Worm (Caenorhabditis elegans) whole organism, L2 larva: ENCODE data around the gene Y73C8B.1.

Source experiments
- F13H6.1 ChIP-seq: sonication (generic microtip); optimal IDR thresholded peaks from 2 replicates; lab custom pipeline; 2016; ENCODE audit warnings: missing genetic modification characterization, missing compliant biosample characterization
- R02D3.7 ChIP-seq: fragments of 150-350 bp; optimal IDR thresholded peaks from 2 replicates; lab custom pipeline; 2014; ENCODE audit warnings: missing biosample characterization, missing genetic modification characterization
- ZK546.5 ChIP-seq: sonication (generic microtip); optimal IDR thresholded peaks from 2 replicates; lab custom pipeline; 2017; ENCODE audit warnings: missing biosample characterization, missing genetic modification characterization
- aly-2 ChIP-seq: fragments of 150-350 bp; optimal IDR thresholded peaks from 2 replicates; lab custom pipeline; 2014; ENCODE audit warnings: missing biosample characterization, missing genetic modification characterization
- egl-27 ChIP-seq: sonication (generic microtip); optimal IDR thresholded peaks from 3 replicates; lab custom pipeline; 2017; ENCODE audit warnings: missing biosample characterization, missing genetic modification reagents, missing genetic modification characterization
- nhr-11 ChIP-seq: fragments of 150-350 bp; optimal IDR thresholded peaks from 2 replicates; lab custom pipeline; 2014; ENCODE audit warnings: missing biosample characterization, missing genetic modification characterization
- nhr-23 ChIP-seq: fragments of 150-350 bp; optimal IDR thresholded peaks from 2 replicates; lab custom pipeline; 2014; ENCODE audit warnings: missing biosample characterization, missing genetic modification reagents, missing genetic modification characterization
- nhr-237 ChIP-seq: fragments of 150-350 bp; optimal IDR thresholded peaks from 2 replicates; lab custom pipeline; 2014; ENCODE audit warnings: missing biosample characterization, missing genetic modification characterization
- nhr-25 ChIP-seq: fragments of 150-350 bp; sonication (generic microtip); optimal IDR thresholded peaks from 3 replicates; lab custom pipeline; 2014; ENCODE audit warnings: missing biosample characterization, missing genetic modification characterization
- nhr-77 ChIP-seq: fragments of 150-350 bp; optimal IDR thresholded peaks from 2 replicates; lab custom pipeline; 2014; ENCODE audit warnings: missing biosample characterization, missing genetic modification characterization
- skn-1 ChIP-seq: sonication (generic microtip); optimal IDR thresholded peaks from 2 replicates; lab custom pipeline; 2017; ENCODE audit warnings: missing biosample characterization, missing genetic modification characterization
- snpc-4 ChIP-seq: fragments of 150-350 bp; optimal IDR thresholded peaks from 2 replicates; lab custom pipeline; 2014; ENCODE audit warnings: missing biosample characterization, missing genetic modification characterization
- unc-62 ChIP-seq: fragments of 150-350 bp; optimal IDR thresholded peaks from 2 replicates; lab custom pipeline; 2014; ENCODE audit warnings: missing biosample characterization, missing genetic modification reagents, missing genetic modification characterization
- zag-1 ChIP-seq: fragments of 150-350 bp; optimal IDR thresholded peaks from 2 replicates; lab custom pipeline; 2014; ENCODE audit warnings: missing biosample characterization, missing genetic modification characterization

ce11 chrV:3171625-3172024 is 25.1 kb downstream of the Y73C8B.1 start:
- no peak for TF ChIP-seq snpc-4 (tag; lab: Kevin White, UChicago)
- no peak for TF ChIP-seq nhr-77 (tag; lab: Kevin White, UChicago)
- TF ChIP-seq nhr-25 (tag; lab: Kevin White, UChicago): no peak
- TF ChIP-seq unc-62 (GFP tag; lab: Kevin White, UChicago): no peak
- no peak for TF ChIP-seq egl-27
- no peak for TF ChIP-seq ZK546.5 (tag; lab: Kevin White, UChicago)
- no peak for TF ChIP-seq R02D3.7
- TF ChIP-seq F13H6.1 (tag; lab: Kevin White, UChicago): no peak
- TF ChIP-seq nhr-11 (tag; lab: Kevin White, UChicago): no peak
- no peak for TF ChIP-seq skn-1 (tag; lab: Kevin White, UChicago)
- TF ChIP-seq nhr-237 (tag; lab: Kevin White, UChicago): no peak
- no peak for TF ChIP-seq aly-2 (tag; lab: Kevin White, UChicago)
- TF ChIP-seq zag-1 (tag; lab: Kevin White, UChicago): no peak
- no peak for TF ChIP-seq nhr-23 (tag; lab: Kevin White, UChicago)
